Worm (Caenorhabditis elegans): Measurements from ENCODE around the gene Y75B8A.18.

- TF ChIP-seq aly-1 (tag; optimal IDR thresholded peaks at IDR 0.05) (no peak), flt-1 (GFP tag; IDR thresholded peaks at IDR 0.05) (no peak), F13C5.2 (tag; optimal IDR thresholded peaks at IDR 0.05) (no peak), ama-1 (optimal IDR thresholded peaks at IDR 0.05) (no peak), hnd-1 (tag; optimal IDR thresholded peaks at IDR 0.05) (no peak), ceh-36 (tag; optimal IDR thresholded peaks at IDR 0.05) (no peak), ceh-13 (GFP tag; optimal IDR thresholded peaks at IDR 0.05) (no peak), pes-1 (GFP tag; IDR thresholded peaks at IDR 0.05) (no peak), B0310.2 (tag; optimal IDR thresholded peaks at IDR 0.05) (no peak), scrt-1 (GFP tag; IDR thresholded peaks at IDR 0.05) (no peak)
Observed at ce11 chrIII:12198135-12198534, 27.9 kb downstream of the Y75B8A.18 start.

All from whole organism, early embryonic.